Fruit fly (Drosophila melanogaster) whole organism, embryonic: ENCODE data around the gene Gdi.
A peak's percentile ranks its signal among the peaks of the same experiment; 100 is the strongest.

ENCODE experiments used
- Bgb ChIP-seq: fragments of 200-800 bp; sonication (Bioruptor generic); IDR thresholded peaks from 2 replicates; pipeline ENCODE4 v1.3.6; 2022; ENCODE audit warnings: missing biosample characterization, missing genetic modification characterization; ENCODE audit not compliant: partially characterized antibody
- BtbVII ChIP-seq: fragments of 200-800 bp; sonication (Bioruptor generic); optimal IDR thresholded peaks from 3 replicates; lab custom pipeline; 2017; ENCODE audit warnings: missing biosample characterization, mild to moderate bottlenecking, missing genetic modification characterization
- CG10543 ChIP-seq: fragments of 200-800 bp; sonication (Bioruptor generic); optimal IDR thresholded peaks from 3 replicates; lab custom pipeline; 2017; ENCODE audit warnings: missing biosample characterization, mild to moderate bottlenecking, missing genetic modification characterization, moderate library complexity
- CG11456 ChIP-seq: fragments of 200-800 bp; sonication (Bioruptor generic); IDR thresholded peaks from 3 replicates; pipeline ENCODE4 v1.3.6; 2022; ENCODE audit warnings: missing biosample characterization, missing genetic modification characterization
- CG12155 ChIP-seq: fragments of 200-800 bp; sonication (Bioruptor generic); optimal IDR thresholded peaks from 3 replicates; lab custom pipeline; 2016; ENCODE audit warnings: missing biosample characterization, missing genetic modification characterization
- CG13296 ChIP-seq: fragments of 200-800 bp; sonication (Bioruptor generic); optimal IDR thresholded peaks from 3 replicates; lab custom pipeline; 2018; ENCODE audit warnings: missing biosample characterization, mild to moderate bottlenecking, missing genetic modification characterization
- CG13775 ChIP-seq: fragments of 200-800 bp; sonication (Bioruptor generic); optimal IDR thresholded peaks from 3 replicates; lab custom pipeline; 2017; ENCODE audit warnings: missing biosample characterization, mild to moderate bottlenecking, missing genetic modification characterization
- CG1602 ChIP-seq: fragments of 200-800 bp; sonication (Bioruptor generic); optimal IDR thresholded peaks from 3 replicates; lab custom pipeline; 2016; ENCODE audit warnings: missing biosample characterization, missing genetic modification characterization
- CG1603 ChIP-seq: fragments of 200-800 bp; sonication (Bioruptor generic); optimal IDR thresholded peaks from 2 replicates; lab custom pipeline; 2019; ENCODE audit warnings: missing biosample characterization, mild to moderate bottlenecking, missing genetic modification characterization, moderate library complexity
- CG17361 ChIP-seq: fragments of 200-800 bp; sonication (Bioruptor generic); IDR thresholded peaks from 3 replicates; pipeline ENCODE4 v1.3.6; 2022; ENCODE audit warnings: missing biosample characterization, missing genetic modification characterization
- CG1792 ChIP-seq: fragments of 200-800 bp; sonication (Bioruptor generic); optimal IDR thresholded peaks from 2 replicates; lab custom pipeline; 2016; ENCODE audit warnings: missing biosample characterization, missing genetic modification characterization
- CG2129 ChIP-seq: fragments of 200-800 bp; sonication (Bioruptor generic); IDR thresholded peaks from 2 replicates; pipeline ENCODE4 v1.3.6; 2022; ENCODE audit warnings: missing biosample characterization, missing genetic modification characterization; ENCODE audit not compliant: partially characterized antibody
- CG34224 ChIP-seq: fragments of 200-800 bp; sonication (Bioruptor generic); IDR thresholded peaks from 3 replicates; pipeline ENCODE4 v1.3.6; 2022; ENCODE audit warnings: missing biosample characterization, missing genetic modification characterization; ENCODE audit not compliant: partially characterized antibody
- CG6683 ChIP-seq: fragments of 200-800 bp; sonication (Bioruptor generic); optimal IDR thresholded peaks from 2 replicates; lab custom pipeline; 2017; ENCODE audit warnings: missing biosample characterization, mild to moderate bottlenecking, missing genetic modification characterization, missing genetic modification reagents
- CG9609 ChIP-seq: fragments of 200-800 bp; sonication (Bioruptor generic); optimal IDR thresholded peaks from 3 replicates; lab custom pipeline; 2016; ENCODE audit warnings: missing biosample characterization, missing genetic modification characterization
- CG9797 ChIP-seq: fragments of 200-800 bp; sonication (Bioruptor generic); optimal IDR thresholded peaks from 3 replicates; lab custom pipeline; 2018; ENCODE audit warnings: missing biosample characterization, mild to moderate bottlenecking, missing genetic modification characterization
- CrebB ChIP-seq: fragments of 200-800 bp; sonication (Bioruptor generic); optimal IDR thresholded peaks from 3 replicates; lab custom pipeline; 2018; ENCODE audit warnings: missing biosample characterization, mild to moderate bottlenecking, missing genetic modification characterization
- Dbx ChIP-seq: fragments of 200-800 bp; sonication (Bioruptor generic); IDR thresholded peaks from 3 replicates; pipeline ENCODE4 v1.3.6; 2022; ENCODE audit warnings: missing biosample characterization, missing genetic modification characterization
- Dref ChIP-seq: fragments of 200-800 bp; sonication (Bioruptor generic); IDR thresholded peaks from 2 replicates; pipeline ENCODE4 v1.3.6; 2022; ENCODE audit warnings: missing biosample characterization, missing genetic modification characterization
- HLH3B ChIP-seq: fragments of 200-800 bp; sonication (Bioruptor generic); IDR thresholded peaks from 2 replicates; pipeline ENCODE4 v1.3.6; 2022; ENCODE audit warnings: missing biosample characterization, missing genetic modification characterization
- HmgD ChIP-seq: fragments of 200-800 bp; sonication (Bioruptor generic); optimal IDR thresholded peaks from 3 replicates; lab custom pipeline; 2016; ENCODE audit warnings: missing biosample characterization, missing genetic modification characterization
- Hmr ChIP-seq: fragments of 200-800 bp; sonication (Bioruptor generic); optimal IDR thresholded peaks from 3 replicates; lab custom pipeline; 2017; ENCODE audit warnings: mild to moderate bottlenecking, missing biosample characterization, missing genetic modification reagents, missing genetic modification characterization
- Jarid2 ChIP-seq: fragments of 200-800 bp; sonication (Bioruptor generic); optimal IDR thresholded peaks from 3 replicates; lab custom pipeline; 2017; ENCODE audit warnings: mild to moderate bottlenecking, missing biosample characterization, missing genetic modification reagents, missing genetic modification characterization
- Lim3 ChIP-seq: fragments of 200-800 bp; sonication (Bioruptor generic); IDR thresholded peaks from 2 replicates; pipeline ENCODE4 v1.3.6; 2022; ENCODE audit warnings: missing biosample characterization, missing genetic modification characterization
- Sox102F ChIP-seq: fragments of 200-800 bp; sonication (Bioruptor generic); optimal IDR thresholded peaks from 2 replicates; lab custom pipeline; 2018; ENCODE audit warnings: missing biosample characterization, mild to moderate bottlenecking, missing genetic modification characterization, moderate library complexity
- bsh ChIP-seq, 2 experiments: fragments of 200-800 bp; sonication (Bioruptor generic); optimal IDR thresholded peaks; 2 replicates each; lab custom pipeline; 2017 to 2018; ENCODE audit warnings: mild to moderate bottlenecking in 2 of 2, missing biosample characterization in 2 of 2, missing genetic modification characterization in 2 of 2, moderate library complexity in 1 of 2
- cas ChIP-seq: fragments of 200-800 bp; sonication (Bioruptor generic); IDR thresholded peaks from 2 replicates; pipeline ENCODE4 v1.3.6; 2022; ENCODE audit warnings: missing biosample characterization, missing genetic modification characterization
- chn ChIP-seq: fragments of 200-800 bp; sonication (Bioruptor generic); optimal IDR thresholded peaks from 2 replicates; lab custom pipeline; 2016; ENCODE audit warnings: missing biosample characterization, missing genetic modification characterization
- dm ChIP-seq: fragments of 200-800 bp; sonication (Bioruptor generic); optimal IDR thresholded peaks from 3 replicates; lab custom pipeline; 2016; ENCODE audit warnings: missing biosample characterization, missing genetic modification characterization
- eyg ChIP-seq: fragments of 200-800 bp; sonication (Bioruptor generic); optimal IDR thresholded peaks from 3 replicates; lab custom pipeline; 2016; ENCODE audit warnings: missing biosample characterization, missing genetic modification characterization
- fd3F ChIP-seq: fragments of 200-800 bp; sonication (Bioruptor generic); optimal IDR thresholded peaks from 2 replicates; lab custom pipeline; 2018; ENCODE audit warnings: missing biosample characterization, mild to moderate bottlenecking, missing genetic modification characterization, moderate library complexity
- grau ChIP-seq: fragments of 200-800 bp; optimal IDR thresholded peaks from 3 replicates; lab custom pipeline; 2019; ENCODE audit warnings: missing biosample characterization, mild to moderate bottlenecking, missing genetic modification characterization, moderate library complexity
- kni ChIP-seq: fragments of 200-800 bp; sonication (Bioruptor generic); optimal IDR thresholded peaks from 3 replicates; lab custom pipeline; 2017; ENCODE audit warnings: mild to moderate bottlenecking, missing biosample characterization, missing genetic modification reagents, missing genetic modification characterization
- lilli ChIP-seq: fragments of 200-800 bp; sonication (Bioruptor generic); optimal IDR thresholded peaks from 3 replicates; lab custom pipeline; 2016; ENCODE audit warnings: missing biosample characterization, missing genetic modification characterization
- lmd ChIP-seq: fragments of 200-800 bp; sonication (Bioruptor generic); IDR thresholded peaks from 2 replicates; pipeline ENCODE4 v1.3.6; 2022; ENCODE audit warnings: missing biosample characterization, missing genetic modification characterization
- lola ChIP-seq, 3 experiments: fragments of >200 bp in 2 of 3; fragments of 200-800 bp in 1 of 3; sonication (Bioruptor generic) in 1 of 3; optimal IDR thresholded peaks; 2 replicates each; lab custom pipeline; 2017 to 2019; ENCODE audit warnings: missing biosample characterization in 3 of 3, missing genetic modification characterization in 3 of 3, mild to moderate bottlenecking in 1 of 3, moderate library complexity in 1 of 3
- maf-S ChIP-seq: fragments of 200-800 bp; sonication (Bioruptor generic); optimal IDR thresholded peaks from 2 replicates; lab custom pipeline; 2016; ENCODE audit warnings: missing biosample characterization, missing genetic modification characterization
- p53 ChIP-seq: fragments of 200-800 bp; sonication (Bioruptor generic); optimal IDR thresholded peaks from 2 replicates; lab custom pipeline; 2016; ENCODE audit warnings: missing biosample characterization, missing genetic modification characterization
- schlank ChIP-seq: fragments of 200-800 bp; sonication (Bioruptor generic); optimal IDR thresholded peaks from 2 replicates; lab custom pipeline; 2018; ENCODE audit warnings: missing biosample characterization, mild to moderate bottlenecking, missing genetic modification characterization
- sd ChIP-seq: fragments of 200-800 bp; sonication (Bioruptor generic); optimal IDR thresholded peaks from 3 replicates; lab custom pipeline; 2018; ENCODE audit warnings: missing biosample characterization, mild to moderate bottlenecking, missing genetic modification characterization, moderate library complexity
- slou ChIP-seq: fragments of 200-800 bp; sonication (Bioruptor generic); optimal IDR thresholded peaks from 3 replicates; lab custom pipeline; 2016; ENCODE audit warnings: missing biosample characterization, missing genetic modification characterization
- sr ChIP-seq: fragments of 200-800 bp; sonication (Bioruptor generic); IDR thresholded peaks from 3 replicates; pipeline ENCODE4 v1.3.6; 2022; ENCODE audit warnings: missing biosample characterization, missing genetic modification characterization
- tll ChIP-seq, 2 experiments: fragments of 200-800 bp in 1 of 2; fragments of >200 bp in 1 of 2; sonication (Bioruptor generic) in 1 of 2; optimal IDR thresholded peaks; 2 replicates each; lab custom pipeline; 2017 to 2019; ENCODE audit warnings: missing biosample characterization in 2 of 2, missing genetic modification characterization in 2 of 2, mild to moderate bottlenecking in 1 of 2, moderate library complexity in 1 of 2
- usp ChIP-seq: fragments of >200 bp; optimal IDR thresholded peaks from 2 replicates; lab custom pipeline; 2017; ENCODE audit warnings: missing biosample characterization, missing genetic modification characterization
- wor ChIP-seq: fragments of 200-800 bp; sonication (Bioruptor generic); IDR thresholded peaks from 2 replicates; pipeline ENCODE4 v1.3.6; 2022; ENCODE audit warnings: missing biosample characterization, missing genetic modification characterization
- zen2 ChIP-seq: fragments of 200-800 bp; sonication (Bioruptor generic); IDR thresholded peaks from 3 replicates; pipeline ENCODE4 v1.3.6; 2022; ENCODE audit warnings: missing biosample characterization, missing genetic modification characterization; ENCODE audit not compliant: partially characterized antibody
- zfh2 ChIP-seq: fragments of 200-800 bp; sonication (Bioruptor generic); optimal IDR thresholded peaks from 2 replicates; lab custom pipeline; 2016; ENCODE audit warnings: missing biosample characterization, missing genetic modification characterization

Gdi gene

dm6 chr2L:9520886-9521868 lies 26.5 kb upstream of the Gdi start, which contains the start of gene Oatp30B (continued):
- TF ChIP-seq p53 (GFP tag; lab: Kevin White, UChicago) (peak; percentile 85), CG2129 (GFP tag; lab: Robert Waterston, UW) (peak; percentile 99), lilli (GFP tag; lab: Kevin White, UChicago) (peak; percentile 98), CG9609 (peak; percentile 95), HmgD (peak; percentile 85), CG17361 (GFP tag; lab: Robert Waterston, UW) (peak; percentile 96), CG11456 (GFP tag; lab: Robert Waterston, UW) (peak; percentile 98), eyg (GFP tag; lab: Kevin White, UChicago) (peak; percentile 92), CG12155 (GFP tag; lab: Kevin White, UChicago) (peak; percentile 96), chn (GFP tag; lab: Kevin White, UChicago) (peak; percentile 95), CG1603 (peak; percentile 96), HLH3B (GFP tag; lab: Robert Waterston, UW) (peak; percentile 97), CG34224 (peak; percentile 99), kni (GFP tag; lab: Kevin White, UChicago) (peak; percentile 91), maf-S (peak; percentile 96), slou (GFP tag; lab: Kevin White, UChicago) (peak; percentile 97), schlank (tag; lab: Kevin White, UChicago) (peak; percentile 89), sr (GFP tag; lab: Robert Waterston, UW) (peak; percentile 80), zfh2 (peak; percentile 96), Sox102F (GFP tag; lab: Kevin White, UChicago) (peak; percentile 98), CG13296 (GFP tag; lab: Kevin White, UChicago) (peak; percentile 94), grau (peak; percentile 96), CG1602 (GFP tag; lab: Kevin White, UChicago) (peak; percentile 98), tll (GFP tag; optimal IDR thresholded peaks at IDR 0.05; lab: Kevin White, UChicago) (peak in 1 of 2 experiments; percentile 44), lola (GFP tag; optimal IDR thresholded peaks at IDR 0.05; lab: Kevin White, UChicago) (peak in 1 of 3 experiments; percentile 96), Bgb (peak; percentile 96), usp (GFP tag; lab: Kevin White, UChicago) (no peak), bsh (GFP tag; optimal IDR thresholded peaks at IDR 0.05; lab: Kevin White, UChicago) (peak; percentile 16 to 97), cas (GFP tag; lab: Robert Waterston, UW) (peak; percentile 97), fd3F (GFP tag; lab: Kevin White, UChicago) (peak; percentile 95), CG6683 (peak; percentile 87), BtbVII (peak; percentile 87), Hmr (GFP tag; lab: Kevin White, UChicago) (peak; percentile 97), Jarid2 (peak; percentile 88), CG9797 (peak; percentile 52), zen2 (GFP tag; lab: Robert Waterston, UW) (peak; percentile 99; the same call in 2 of the 3 replicates), Dref (no peak; the same call in 1 of the 2 replicates), CG1792 (peak; percentile 89), Dbx (peak; percentile 99), Lim3 (GFP tag; lab: Robert Waterston, UW) (peak; percentile 82; the same call in 1 of the 2 replicates), dm (peak; percentile 82), sd (tag; lab: Kevin White, UChicago) (peak; percentile 88), CG13775 (GFP tag; lab: Kevin White, UChicago) (peak; percentile 96), lmd (GFP tag; lab: Robert Waterston, UW) (peak; percentile 97), CG10543 (GFP tag; lab: Kevin White, UChicago) (peak; percentile 94), wor (peak; percentile 94), CrebB (peak; percentile 95)
